Fruit fly (Drosophila melanogaster): ENCODE results near the gene fh.
A peak's percentile ranks its signal among the peaks of the same experiment; 100 is the strongest.

fh gene

dm6 chrX:9110155-9110909 is 38.5 kb downstream of the fh start:
- no peak for TF ChIP-seq toe (GFP tag; optimal IDR thresholded peaks at IDR 0.05)
- TF ChIP-seq tj (GFP tag; optimal IDR thresholded peaks at IDR 0.05): peak; percentile 81
- TF ChIP-seq ovo (GFP tag; optimal IDR thresholded peaks at IDR 0.05): peak; percentile 72

- TF ChIP-seq Crg-1 (GFP tag; optimal IDR thresholded peaks at IDR 0.05) (peak; percentile 21), bab1 (GFP tag; optimal IDR thresholded peaks at IDR 0.05) (no peak), CG7101 (tag; optimal IDR thresholded peaks at IDR 0.05) (no peak), CG11617 (GFP tag; optimal IDR thresholded peaks at IDR 0.05) (peak; percentile 1), ovo (GFP tag; optimal IDR thresholded peaks at IDR 0.05) (peak; percentile 59), cnc (optimal IDR thresholded peaks at IDR 0.05) (no peak), CG7045 (GFP tag; optimal IDR thresholded peaks at IDR 0.05) (peak; percentile 9), CG33017 (tag; optimal IDR thresholded peaks at IDR 0.05) (no peak), tj (GFP tag; optimal IDR thresholded peaks at IDR 0.05) (peak; percentile 16), Clk (GFP tag; optimal IDR thresholded peaks at IDR 0.05) (no peak), pad (GFP tag; optimal IDR thresholded peaks at IDR 0.05) (peak; percentile 24), cic (GFP tag; optimal IDR thresholded peaks at IDR 0.05) (no peak), Mnt (GFP tag; optimal IDR thresholded peaks at IDR 0.05) (peak; percentile 33), CG12768 (GFP tag; optimal IDR thresholded peaks at IDR 0.05) (no peak), CG1620 (GFP tag; optimal IDR thresholded peaks at IDR 0.05) (peak; percentile 44), kay (GFP tag; ENCODE audit: borderline replicate concordance) (no peak), CG14711 (tag; optimal IDR thresholded peaks at IDR 0.05) (peak; percentile 27), Hr96 (GFP tag; optimal IDR thresholded peaks at IDR 0.05) (no peak), CG5204 (GFP tag; optimal IDR thresholded peaks at IDR 0.05) (no peak), toe (GFP tag; optimal IDR thresholded peaks at IDR 0.05) (no peak)
Observed at dm6 chrX:9109072-9109844, 39.6 kb downstream of the fh start.

- no peak for TF ChIP-seq CG7101 (tag; optimal IDR thresholded peaks at IDR 0.05)
- no peak for TF ChIP-seq CG7045 (GFP tag; optimal IDR thresholded peaks at IDR 0.05)
- no peak for TF ChIP-seq CG33017 (tag; optimal IDR thresholded peaks at IDR 0.05)
- no peak for TF ChIP-seq Clk (GFP tag; optimal IDR thresholded peaks at IDR 0.05)
- peak; percentile 90 for TF ChIP-seq cic (GFP tag; optimal IDR thresholded peaks at IDR 0.05)
- no peak for TF ChIP-seq tj (GFP tag; optimal IDR thresholded peaks at IDR 0.05)
- TF ChIP-seq cnc (optimal IDR thresholded peaks at IDR 0.05): no peak
Observed at dm6 chrX:9108387-9108786, 40.5 kb downstream of the fh start, which contains the start of gene AP-1gamma. Gene AP-1gamma (plus strand): TSS chrX:9108691.

dm6 chrX:9106775-9107283 is 42.0 kb downstream of the fh start, which contains the start of gene Arfrp1:
Gene Arfrp1 (plus strand): TSS chrX:9107069.
- TF ChIP-seq CG11617 (GFP tag; optimal IDR thresholded peaks at IDR 0.05) (peak; percentile 11), CG33017 (tag; optimal IDR thresholded peaks at IDR 0.05) (no peak), CG7101 (tag; optimal IDR thresholded peaks at IDR 0.05) (peak; percentile 49), Crg-1 (GFP tag; optimal IDR thresholded peaks at IDR 0.05) (peak; percentile 25), Hr96 (GFP tag; optimal IDR thresholded peaks at IDR 0.05) (no peak), pad (GFP tag; optimal IDR thresholded peaks at IDR 0.05) (peak; percentile 35), bab1 (GFP tag; optimal IDR thresholded peaks at IDR 0.05) (peak; percentile 24), Clk (GFP tag; optimal IDR thresholded peaks at IDR 0.05) (no peak), CG14711 (tag; optimal IDR thresholded peaks at IDR 0.05) (peak; percentile 0), tj (GFP tag; optimal IDR thresholded peaks at IDR 0.05) (peak; percentile 22)

- TF ChIP-seq CG14711 (tag; optimal IDR thresholded peaks at IDR 0.05): peak; percentile 27
- no peak for TF ChIP-seq CG5204 (GFP tag; optimal IDR thresholded peaks at IDR 0.05)
- no peak for TF ChIP-seq cnc (optimal IDR thresholded peaks at IDR 0.05)
- peak; percentile 25 for TF ChIP-seq CG1620 (GFP tag; optimal IDR thresholded peaks at IDR 0.05)
- no peak for TF ChIP-seq Clk (GFP tag; optimal IDR thresholded peaks at IDR 0.05)
- TF ChIP-seq tj (GFP tag; optimal IDR thresholded peaks at IDR 0.05): no peak
- TF ChIP-seq Mnt (GFP tag; optimal IDR thresholded peaks at IDR 0.05): peak; percentile 23
- TF ChIP-seq kay (GFP tag; ENCODE audit: borderline replicate concordance): no peak
- TF ChIP-seq bab1 (GFP tag; optimal IDR thresholded peaks at IDR 0.05): peak; percentile 3
- no peak for TF ChIP-seq CG7101 (tag; optimal IDR thresholded peaks at IDR 0.05)
- peak; percentile 28 for TF ChIP-seq CG11617 (GFP tag; optimal IDR thresholded peaks at IDR 0.05)
- TF ChIP-seq toe (GFP tag; optimal IDR thresholded peaks at IDR 0.05): no peak
Observed at dm6 chrX:9106212-9106774, 42.6 kb downstream of the fh start, which contains the start of gene Bx42. Gene Bx42 (minus strand): TSS chrX:9106604.

Measured in whole organism, adult.